Fruit fly (Drosophila melanogaster) whole organism, prepupa: ENCODE results near the gene CG1440.

Experiments
- Blimp-1 ChIP-seq: fragments of 200-800 bp; sonication (Bioruptor generic); optimal IDR thresholded peaks from 3 replicates; lab custom pipeline; 2017; ENCODE audit warnings: missing biosample characterization, missing genetic modification characterization, mild to moderate bottlenecking, moderate library complexity, missing genetic modification reagents
- CG10631 ChIP-seq: fragments of 200-800 bp; sonication (Bioruptor generic); optimal IDR thresholded peaks from 2 replicates; lab custom pipeline; 2016; ENCODE audit warnings: missing biosample characterization, missing genetic modification characterization
- CG10669 ChIP-seq: fragments of 200-800 bp; sonication (Bioruptor generic); optimal IDR thresholded peaks from 3 replicates; lab custom pipeline; 2018; ENCODE audit warnings: missing biosample characterization, mild to moderate bottlenecking, missing genetic modification characterization, moderate library complexity
- CG11294 ChIP-seq: fragments of 200-800 bp; sonication (Bioruptor generic); IDR thresholded peaks from 2 replicates; pipeline ENCODE4 v1.3.6; 2022; ENCODE audit warnings: missing biosample characterization, missing genetic modification characterization
- CG1621 ChIP-seq: fragments of 200-800 bp; sonication (Bioruptor generic); optimal IDR thresholded peaks from 3 replicates; lab custom pipeline; 2018; ENCODE audit warnings: missing biosample characterization, mild to moderate bottlenecking, missing genetic modification characterization
- CG16779 ChIP-seq: fragments of 200-800 bp; sonication (Bioruptor generic); optimal IDR thresholded peaks from 3 replicates; lab custom pipeline; 2017; ENCODE audit warnings: missing biosample characterization, mild to moderate bottlenecking, missing genetic modification characterization
- CG3032 ChIP-seq: fragments of 200-800 bp; optimal IDR thresholded peaks from 2 replicates; lab custom pipeline; 2019; ENCODE audit warnings: missing biosample characterization, mild to moderate bottlenecking, missing genetic modification characterization, moderate library complexity
- CG31627 ChIP-seq: fragments of 200-800 bp; sonication (Bioruptor generic); optimal IDR thresholded peaks from 3 replicates; lab custom pipeline; 2016; ENCODE audit warnings: missing biosample characterization, missing genetic modification characterization
- CG32006 ChIP-seq: fragments of 200-800 bp; sonication (Bioruptor generic); optimal IDR thresholded peaks from 3 replicates; lab custom pipeline; 2017; ENCODE audit warnings: missing biosample characterization, mild to moderate bottlenecking, missing genetic modification characterization
- CG34406 ChIP-seq: fragments of 200-800 bp; sonication (Bioruptor generic); optimal IDR thresholded peaks from 3 replicates; lab custom pipeline; 2016; ENCODE audit warnings: missing biosample characterization, missing genetic modification characterization
- CG4318 ChIP-seq: fragments of 200-800 bp; sonication (Bioruptor generic); optimal IDR thresholded peaks from 3 replicates; lab custom pipeline; 2017; ENCODE audit warnings: missing biosample characterization, mild to moderate bottlenecking, missing genetic modification characterization
- CG6163 ChIP-seq: fragments of 200-800 bp; sonication (Bioruptor generic); IDR thresholded peaks from 3 replicates; pipeline ENCODE4 v1.3.6; 2022; ENCODE audit warnings: missing biosample characterization, missing genetic modification characterization
- CG6854 ChIP-seq: fragments of 200-800 bp; sonication (Bioruptor generic); optimal IDR thresholded peaks from 2 replicates; lab custom pipeline; 2017; ENCODE audit warnings: missing biosample characterization, mild to moderate bottlenecking, missing genetic modification characterization
- CG7368 ChIP-seq: fragments of 200-800 bp; sonication (Bioruptor generic); optimal IDR thresholded peaks from 3 replicates; lab custom pipeline; 2016; ENCODE audit warnings: missing biosample characterization, missing genetic modification characterization
- CG8319 ChIP-seq: fragments of 200-800 bp; sonication (Bioruptor generic); optimal IDR thresholded peaks from 3 replicates; lab custom pipeline; 2016; ENCODE audit warnings: missing biosample characterization, missing genetic modification characterization
- CG8632 ChIP-seq: fragments of 200-800 bp; sonication (Bioruptor generic); optimal IDR thresholded peaks from 3 replicates; lab custom pipeline; 2016; ENCODE audit warnings: missing biosample characterization, missing genetic modification characterization
- CG9139 ChIP-seq: fragments of 200-800 bp; sonication (Bioruptor generic); optimal IDR thresholded peaks from 3 replicates; lab custom pipeline; 2017; ENCODE audit warnings: missing biosample characterization, mild to moderate bottlenecking, missing genetic modification characterization
- Eip93F ChIP-seq: fragments of 200-800 bp; sonication (Bioruptor generic); optimal IDR thresholded peaks from 2 replicates; lab custom pipeline; 2016; ENCODE audit warnings: missing biosample characterization, mild to moderate bottlenecking, missing genetic modification characterization
- Ets96B ChIP-seq: fragments of 200-800 bp; optimal IDR thresholded peaks from 2 replicates; lab custom pipeline; 2019; ENCODE audit warnings: missing biosample characterization, mild to moderate bottlenecking, missing genetic modification characterization, moderate library complexity
- Gug ChIP-seq: fragments of 200-800 bp; sonication (Bioruptor generic); IDR thresholded peaks from 2 replicates; pipeline ENCODE4 v1.3.6; 2022; ENCODE audit warnings: missing biosample characterization, missing genetic modification characterization
- Hr39 ChIP-seq: fragments of 200-800 bp; sonication (Bioruptor generic); optimal IDR thresholded peaks from 2 replicates; lab custom pipeline; 2016; ENCODE audit warnings: missing biosample characterization, missing genetic modification characterization
- Met ChIP-seq: fragments of 200-800 bp; sonication (Bioruptor generic); optimal IDR thresholded peaks from 3 replicates; lab custom pipeline; 2016; ENCODE audit warnings: missing biosample characterization, missing genetic modification characterization
- Sox102F ChIP-seq: fragments of 200-800 bp; sonication (Bioruptor generic); optimal IDR thresholded peaks from 2 replicates; lab custom pipeline; 2016; ENCODE audit warnings: missing biosample characterization, mild to moderate bottlenecking, missing genetic modification characterization
- Sox14 ChIP-seq: fragments of 200-800 bp; sonication (Bioruptor generic); optimal IDR thresholded peaks from 3 replicates; lab custom pipeline; 2016; ENCODE audit warnings: missing biosample characterization, missing genetic modification characterization
- achi ChIP-seq: fragments of 200-800 bp; sonication (Bioruptor generic); optimal IDR thresholded peaks from 3 replicates; lab custom pipeline; 2016; ENCODE audit warnings: missing biosample characterization, missing genetic modification characterization
- acj6 ChIP-seq: fragments of 200-800 bp; sonication (Bioruptor generic); optimal IDR thresholded peaks from 3 replicates; lab custom pipeline; 2016; ENCODE audit warnings: missing biosample characterization, missing genetic modification characterization
- cyc ChIP-seq: fragments of 200-800 bp; sonication (Bioruptor generic); optimal IDR thresholded peaks from 3 replicates; lab custom pipeline; 2016; ENCODE audit warnings: missing biosample characterization, missing genetic modification characterization
- dac ChIP-seq: fragments of 200-800 bp; sonication (Bioruptor generic); optimal IDR thresholded peaks from 2 replicates; lab custom pipeline; 2017; ENCODE audit warnings: missing biosample characterization, mild to moderate bottlenecking, missing genetic modification characterization
- eg ChIP-seq: fragments of 200-800 bp; sonication (Bioruptor generic); IDR thresholded peaks from 3 replicates; pipeline ENCODE4 v1.3.6; 2022; ENCODE audit warnings: missing biosample characterization, missing genetic modification characterization
- esn ChIP-seq: fragments of 200-800 bp; sonication (Bioruptor generic); optimal IDR thresholded peaks from 2 replicates; lab custom pipeline; 2016; ENCODE audit warnings: missing biosample characterization, mild to moderate bottlenecking, missing genetic modification characterization, moderate library complexity
- fd59A ChIP-seq: fragments of 200-800 bp; sonication (Bioruptor generic); optimal IDR thresholded peaks from 2 replicates; lab custom pipeline; 2017; ENCODE audit warnings: missing biosample characterization, mild to moderate bottlenecking, missing genetic modification characterization, missing genetic modification reagents
- fd85E ChIP-seq: fragments of 200-800 bp; sonication (Bioruptor generic); optimal IDR thresholded peaks from 3 replicates; lab custom pipeline; 2016; ENCODE audit warnings: missing biosample characterization, missing genetic modification characterization
- salr ChIP-seq, 2 experiments: fragments of 200-800 bp; sonication (Bioruptor generic); optimal IDR thresholded peaks; 3 replicates each; lab custom pipeline; 2016 to 2018; ENCODE audit warnings: missing biosample characterization in 2 of 2, missing genetic modification characterization in 2 of 2, mild to moderate bottlenecking in 1 of 2
- ss ChIP-seq, 2 experiments: fragments of 200-800 bp; sonication (Bioruptor generic); optimal IDR thresholded peaks; 2 replicates in 1 of 2; 3 replicates in 1 of 2; lab custom pipeline; 2017 to 2018; ENCODE audit warnings: mild to moderate bottlenecking in 2 of 2, missing biosample characterization in 2 of 2, missing genetic modification characterization in 2 of 2, moderate library complexity in 1 of 2
- svp ChIP-seq: fragments of 200-800 bp; sonication (Bioruptor generic); peaks from one replicate; lab custom pipeline; 2016; ENCODE audit warnings: missing biosample characterization, missing genetic modification characterization

Gene CG1440

DNA sequence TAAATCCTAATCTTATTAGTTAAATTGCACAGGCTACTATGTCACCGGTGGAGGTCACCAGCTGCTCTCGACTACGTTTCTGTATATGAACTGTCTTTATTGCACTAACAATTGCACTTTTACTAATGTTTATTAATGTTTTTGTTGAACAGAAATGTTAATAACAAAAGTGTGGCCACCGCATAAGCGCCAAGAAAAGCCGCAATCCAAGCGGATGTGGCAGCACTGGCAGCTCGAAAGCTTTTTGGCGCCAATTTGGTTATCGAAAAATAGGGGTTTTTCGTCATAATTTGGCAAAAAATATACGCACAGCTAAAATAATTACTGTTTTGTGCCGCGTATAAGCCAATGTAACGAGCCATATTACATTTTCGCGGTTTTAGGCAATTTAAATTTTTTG, 5.3 kb downstream of the CG1440 start, which contains the start of gene CG12123:
Gene CG12123 (minus strand): TSS at position 188 of the 400 bp plus-strand sequence.
- TF ChIP-seq CG8632 (GFP tag; lab: Kevin White, UChicago), result no peak
- TF ChIP-seq acj6 (GFP tag; lab: Kevin White, UChicago), result no peak
- no peak for TF ChIP-seq Gug

DNA sequence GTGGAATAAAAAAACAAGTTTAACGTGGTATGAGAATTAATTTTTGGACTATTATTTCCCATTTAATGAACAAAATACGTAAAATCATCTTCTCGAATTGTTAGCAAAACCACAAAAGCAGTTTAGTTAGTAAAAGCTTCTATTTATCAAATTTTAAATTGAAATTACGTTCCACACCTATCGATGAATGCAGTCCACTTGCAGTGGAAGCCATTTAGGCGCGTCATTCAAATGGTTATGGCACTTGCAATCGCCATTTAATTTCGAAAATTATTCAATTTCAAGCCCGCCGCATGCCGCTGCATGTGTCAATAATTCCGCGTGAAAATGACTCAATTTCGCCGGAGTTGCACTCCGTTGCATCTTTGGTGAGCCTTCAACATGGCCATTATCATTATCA, 6.1 kb downstream of the CG1440 start:
- TF ChIP-seq salr (GFP tag; optimal IDR thresholded peaks at IDR 0.05; lab: Kevin White, UChicago), result no peak
- TF ChIP-seq Sox102F (GFP tag; lab: Kevin White, UChicago), result no peak
- no peak for TF ChIP-seq CG8319
- TF ChIP-seq Eip93F (GFP tag; lab: Kevin White, UChicago), result no peak
- TF ChIP-seq Blimp-1 (GFP tag; lab: Kevin White, UChicago), result no peak
- no peak for TF ChIP-seq CG9139 (GFP tag; lab: Kevin White, UChicago)
- TF ChIP-seq svp (GFP tag; lab: Kevin White, UChicago), result no peak
- no peak for TF ChIP-seq CG6163
- TF ChIP-seq fd85E, result no peak
- no peak for TF ChIP-seq cyc (GFP tag; lab: Kevin White, UChicago)
- TF ChIP-seq eg (GFP tag; lab: Robert Waterston, UW), result no peak
- TF ChIP-seq CG3032, result no peak
- no peak for TF ChIP-seq CG16779 (tag; lab: Kevin White, UChicago)
- no peak for TF ChIP-seq CG4318 (GFP tag; lab: Kevin White, UChicago)
- no peak for TF ChIP-seq ss (GFP tag; optimal IDR thresholded peaks at IDR 0.05; lab: Kevin White, UChicago)
- TF ChIP-seq dac (GFP tag; lab: Kevin White, UChicago), result no peak
- no peak for TF ChIP-seq Hr39 (GFP tag; lab: Kevin White, UChicago)
- no peak for TF ChIP-seq acj6 (GFP tag; lab: Kevin White, UChicago)
- no peak for TF ChIP-seq fd59A (GFP tag; lab: Kevin White, UChicago)

- TF ChIP-seq CG3032 (no peak), CG32006 (GFP tag; lab: Kevin White, UChicago) (no peak), salr (GFP tag; optimal IDR thresholded peaks at IDR 0.05; lab: Kevin White, UChicago) (no peak), eg (GFP tag; lab: Robert Waterston, UW) (no peak), CG34406 (GFP tag; lab: Kevin White, UChicago) (no peak), Sox14 (GFP tag; lab: Kevin White, UChicago) (no peak), Ets96B (tag; lab: Kevin White, UChicago) (no peak), CG11294 (GFP tag; lab: Robert Waterston, UW) (no peak), Met (GFP tag; lab: Kevin White, UChicago) (no peak), CG10669 (GFP tag; lab: Kevin White, UChicago) (no peak), CG1621 (tag; lab: Kevin White, UChicago) (no peak), achi (GFP tag; lab: Kevin White, UChicago) (no peak), CG6163 (no peak), CG31627 (no peak), Sox102F (GFP tag; lab: Kevin White, UChicago) (no peak), svp (GFP tag; lab: Kevin White, UChicago) (no peak), CG10631 (GFP tag; lab: Kevin White, UChicago) (no peak), CG7368 (no peak), acj6 (GFP tag; lab: Kevin White, UChicago) (no peak), CG6854 (no peak)
Observed at dm6 chrX:8444279-8444678, 7.4 kb downstream of the CG1440 start.

dm6 chrX:8444883-8445572, 8.2 kb downstream of the CG1440 start:
- TF ChIP-seq esn (peak; percentile 14), CG8632 (GFP tag; lab: Kevin White, UChicago) (no peak)
